Worm (Caenorhabditis elegans): ENCODE measurements around the gene mcm-3AP.

Gene mcm-3AP

DNA sequence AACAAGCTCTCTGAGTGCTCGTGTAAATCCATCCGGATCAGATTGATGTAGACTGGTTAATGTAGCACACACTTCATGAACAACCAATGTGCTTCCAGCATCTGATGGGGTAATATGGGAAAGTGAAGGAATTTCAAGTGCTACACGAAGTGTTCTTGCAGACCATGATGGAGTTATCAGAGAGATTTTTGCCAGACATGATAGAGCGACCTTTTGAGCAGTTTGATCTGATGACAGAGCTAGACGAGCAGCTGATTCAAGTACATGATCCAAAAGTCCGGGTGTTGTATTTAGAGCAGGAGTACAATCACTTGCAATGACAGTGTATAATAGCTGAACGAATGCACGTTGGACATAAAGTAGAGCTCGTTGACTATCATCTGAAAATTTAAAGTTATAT is 30.6 kb upstream of the mcm-3AP start:
- TF ChIP-seq alr-1 (tag; optimal IDR thresholded peaks at IDR 0.05) = no peak
- TF ChIP-seq nhr-23 (tag; optimal IDR thresholded peaks at IDR 0.05) = no peak
- TF ChIP-seq nhr-12 (tag; optimal IDR thresholded peaks at IDR 0.05) = no peak
- no peak for TF ChIP-seq unc-62 (GFP tag; optimal IDR thresholded peaks at IDR 0.05)
- no peak for TF ChIP-seq unc-55 (GFP tag; optimal IDR thresholded peaks at IDR 0.05)
- TF ChIP-seq C34F6.9 (tag; optimal IDR thresholded peaks at IDR 0.05) = no peak
- TF ChIP-seq aly-2 (tag; optimal IDR thresholded peaks at IDR 0.05) = no peak

DNA sequence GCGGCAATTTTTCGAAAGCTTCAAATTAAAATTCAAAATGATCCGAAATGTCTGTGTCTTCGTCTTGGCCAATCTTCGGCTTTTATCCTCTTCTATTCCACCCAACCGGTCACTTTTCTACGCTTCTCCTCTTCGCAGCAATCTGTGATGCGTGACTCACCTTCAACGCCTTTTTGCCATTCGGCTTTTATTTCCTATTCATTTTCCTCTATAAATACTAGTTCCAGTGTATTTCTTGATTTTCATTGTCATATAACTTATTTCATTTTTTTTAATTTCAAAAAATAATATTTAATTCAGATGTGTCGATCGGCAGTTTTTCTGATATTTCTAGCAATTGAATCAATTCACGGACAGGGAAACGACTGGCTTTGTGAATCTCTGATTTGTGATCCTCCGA is 28.3 kb upstream of the mcm-3AP start, which contains the start of gene C49H3.16:
Gene C49H3.16, plus strand, starts transcription at position 301 of the 400 bp plus-strand sequence.
- no peak for TF ChIP-seq aly-2 (tag; optimal IDR thresholded peaks at IDR 0.05)
- no peak for TF ChIP-seq mbf-1 (tag; optimal IDR thresholded peaks at IDR 0.05)

- TF ChIP-seq unc-55 (GFP tag; optimal IDR thresholded peaks at IDR 0.05) (peak; percentile 63), nhr-12 (tag; optimal IDR thresholded peaks at IDR 0.05) (no peak), skn-1 (tag; optimal IDR thresholded peaks at IDR 0.05) (no peak), peb-1 (tag; optimal IDR thresholded peaks at IDR 0.05) (no peak), ama-1 (optimal IDR thresholded peaks at IDR 0.05) (no peak), sma-9 (GFP tag; optimal IDR thresholded peaks at IDR 0.05) (no peak), sma-9 (tag; optimal IDR thresholded peaks at IDR 0.05) (no peak), ceh-16 (tag; optimal IDR thresholded peaks at IDR 0.05) (no peak), elt-1 (tag; optimal IDR thresholded peaks at IDR 0.05) (no peak), nhr-10 (tag; optimal IDR thresholded peaks at IDR 0.05) (no peak), nhr-237 (tag; optimal IDR thresholded peaks at IDR 0.05) (no peak), elt-3 (tag; optimal IDR thresholded peaks at IDR 0.05) (no peak), lin-39 (tag; optimal IDR thresholded peaks at IDR 0.05) (no peak), ztf-4 (tag; optimal IDR thresholded peaks at IDR 0.05) (no peak), lin-13 (GFP tag; optimal IDR thresholded peaks at IDR 0.05) (no peak), ZK546.5 (tag; optimal IDR thresholded peaks at IDR 0.05) (no peak), mdl-1 (tag; optimal IDR thresholded peaks at IDR 0.05) (no peak), F13H6.1 (tag; optimal IDR thresholded peaks at IDR 0.05) (no peak), snpc-4 (tag; optimal IDR thresholded peaks at IDR 0.05) (no peak), nhr-77 (tag; optimal IDR thresholded peaks at IDR 0.05) (no peak), unc-62 (GFP tag; optimal IDR thresholded peaks at IDR 0.05) (no peak), nhr-11 (tag; optimal IDR thresholded peaks at IDR 0.05) (no peak), ceh-82 (tag; optimal IDR thresholded peaks at IDR 0.05) (no peak), lin-11 (tag; optimal IDR thresholded peaks at IDR 0.05) (no peak), nhr-21 (tag; optimal IDR thresholded peaks at IDR 0.05) (no peak), C34F6.9 (tag; optimal IDR thresholded peaks at IDR 0.05) (peak; percentile 58), nhr-129 (tag; optimal IDR thresholded peaks at IDR 0.05) (peak; percentile 50), fos-1 (tag; optimal IDR thresholded peaks at IDR 0.05) (peak; percentile 5), lsy-2 (tag; optimal IDR thresholded peaks at IDR 0.05) (peak in 1 of 2 experiments; percentile 69), dmd-4 (tag; optimal IDR thresholded peaks at IDR 0.05) (no peak), crh-2 (tag; optimal IDR thresholded peaks at IDR 0.05) (peak; percentile 50), mab-5 (tag; optimal IDR thresholded peaks at IDR 0.05) (no peak), unc-39 (tag; optimal IDR thresholded peaks at IDR 0.05) (no peak), nhr-6 (tag; optimal IDR thresholded peaks at IDR 0.05) (no peak), zag-1 (tag; optimal IDR thresholded peaks at IDR 0.05) (no peak), alr-1 (tag; optimal IDR thresholded peaks at IDR 0.05) (no peak), nhr-23 (tag; optimal IDR thresholded peaks at IDR 0.05) (no peak), nhr-25 (tag; optimal IDR thresholded peaks at IDR 0.05) (peak; percentile 26), ztf-1 (GFP tag; conservative IDR thresholded peaks at IDR 0.05) (no peak), blmp-1 (tag; optimal IDR thresholded peaks at IDR 0.05; ENCODE audit: insufficient read depth) (no peak), gmeb-1 (tag; optimal IDR thresholded peaks at IDR 0.05) (no peak), aly-2 (tag; optimal IDR thresholded peaks at IDR 0.05) (no peak), Y55F3AM.14 (GFP tag; optimal IDR thresholded peaks at IDR 0.05) (no peak), mbf-1 (tag; optimal IDR thresholded peaks at IDR 0.05) (no peak), egl-27 (tag; optimal IDR thresholded peaks at IDR 0.05) (no peak)
These were observed 24.4 kb upstream of the mcm-3AP start, which contains the start of the genes xpo-3 and C49H3.3 for ce11 chrIV:7923982-7924480. Gene xpo-3, minus strand, starts transcription at chrIV:7924032. Gene C49H3.3, plus strand, starts transcription at chrIV:7924350.
